Worm (Caenorhabditis elegans): Measurements from ENCODE around the gene Y94H6A.5.

DNA sequence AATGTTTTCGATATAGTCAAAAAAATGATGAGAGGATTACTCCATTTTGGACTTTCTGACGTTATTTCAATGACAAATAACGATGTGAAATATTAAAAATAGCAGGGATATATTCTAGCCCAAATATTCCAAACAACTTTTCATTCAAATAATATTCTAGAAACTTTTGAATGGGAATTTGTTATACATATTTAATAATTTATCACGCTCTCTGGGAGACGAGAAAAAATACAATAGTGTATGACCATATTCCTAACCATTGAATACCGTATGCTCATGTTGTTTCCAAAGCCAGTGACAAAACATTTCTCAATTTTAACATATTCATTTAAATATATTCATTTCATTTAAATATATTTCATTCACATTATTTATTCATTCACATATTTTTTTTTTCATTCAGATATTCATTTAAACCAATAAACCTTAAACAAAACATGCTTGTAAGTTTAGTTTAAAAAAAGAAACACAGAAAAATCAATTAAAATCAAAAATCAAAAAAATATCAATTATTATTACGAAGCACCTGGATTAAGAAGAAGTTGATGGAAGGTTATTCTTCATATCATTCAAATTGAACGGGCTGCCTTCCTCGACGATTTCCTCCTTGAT, 5.9 kb upstream of the Y94H6A.5 start:
- TF ChIP-seq tbx-2 (tag; optimal IDR thresholded peaks at IDR 0.05) (no peak), pax-1 (tag; optimal IDR thresholded peaks at IDR 0.05) (no peak), pha-4 (tag; optimal IDR thresholded peaks at IDR 0.05) (no peak), ttx-3 (tag; optimal IDR thresholded peaks at IDR 0.05) (no peak), K02D7.2 (tag; optimal IDR thresholded peaks at IDR 0.05) (no peak), hlh-6 (tag; optimal IDR thresholded peaks at IDR 0.05) (no peak), lin-11 (tag; optimal IDR thresholded peaks at IDR 0.05) (no peak), hlh-30 (tag; optimal IDR thresholded peaks at IDR 0.05; ENCODE audit: insufficient read depth) (no peak)
